Worm (Caenorhabditis elegans) whole organism, mixed stage, embryonic: ENCODE measurements around the gene T22B2.3.

ENCODE experiments used
- mep-1 ChIP-seq: fragments of 150-350 bp; optimal IDR thresholded peaks from 2 replicates; lab custom pipeline; 2017; ENCODE audit warnings: missing biosample characterization, missing genetic modification reagents, missing genetic modification characterization, inconsistent platforms
- nhr-76 ChIP-seq: sonication (generic microtip); optimal IDR thresholded peaks from 2 replicates; lab custom pipeline; 2017; ENCODE audit warnings: missing biosample characterization, missing genetic modification characterization
- snpc-4 ChIP-seq: fragments of 150-350 bp; optimal IDR thresholded peaks from 2 replicates; lab custom pipeline; 2014; ENCODE audit warnings: missing biosample characterization, missing genetic modification characterization
- sptf-1 ChIP-seq: sonication (generic microtip); optimal IDR thresholded peaks from 2 replicates; lab custom pipeline; 2017; ENCODE audit warnings: mild to moderate bottlenecking, missing genetic modification characterization, moderate library complexity, missing compliant biosample characterization
- unc-62 ChIP-seq: fragments of 150-350 bp; optimal IDR thresholded peaks from 2 replicates; lab custom pipeline; 2014; ENCODE audit warnings: missing biosample characterization, missing genetic modification reagents, missing genetic modification characterization

ce11 chrX:3920747-3921146 lies 3.6 kb downstream of the T22B2.3 start:
- no peak for TF ChIP-seq snpc-4 (tag; lab: Kevin White, UChicago)
- no peak for TF ChIP-seq sptf-1 (tag; lab: Kevin White, UChicago)
- no peak for TF ChIP-seq unc-62 (GFP tag; lab: Kevin White, UChicago)
- TF ChIP-seq mep-1 (tag; lab: Kevin White, UChicago), result no peak
- TF ChIP-seq nhr-76, result no peak
